Worm (Caenorhabditis elegans) whole organism, young adult: ENCODE results near the gene clec-22.

ENCODE experiments used
- B0035.1 ChIP-seq: sonication (generic microtip); optimal IDR thresholded peaks from 2 replicates; lab custom pipeline; 2016; ENCODE audit warnings: missing genetic modification characterization, mild to moderate bottlenecking, missing compliant biosample characterization, missing genotype, missing genetic modification reagents
- T26A5.8 ChIP-seq: sonication (generic microtip); optimal IDR thresholded peaks from 2 replicates; lab custom pipeline; 2016; ENCODE audit warnings: missing genetic modification characterization, missing compliant biosample characterization
- cebp-2 ChIP-seq: fragments of 200-800 bp; sonication (Bioruptor generic); IDR thresholded peaks from 2 replicates; pipeline ENCODE4 v1.3.6; 2022; ENCODE audit warnings: missing genetic modification characterization, missing compliant biosample characterization
- hsf-1 ChIP-seq: fragments of 200-800 bp; sonication (Bioruptor generic); IDR thresholded peaks from 2 replicates; pipeline ENCODE4 v1.3.6; 2022; ENCODE audit warnings: missing genetic modification reagents, missing genetic modification characterization, missing compliant biosample characterization
- sea-2 ChIP-seq: fragments of 200-800 bp; sonication (Bioruptor generic); IDR thresholded peaks from 2 replicates; pipeline ENCODE4 v1.3.6; 2022; ENCODE audit warnings: missing genetic modification characterization, missing compliant biosample characterization
- xnd-1 ChIP-seq: sonication (generic microtip); optimal IDR thresholded peaks from 2 replicates; lab custom pipeline; 2016; ENCODE audit warnings: missing genotype, missing genetic modification reagents, missing genetic modification characterization, missing compliant biosample characterization

- TF ChIP-seq sea-2 (GFP tag; lab: Robert Waterston, UW) (no peak), hsf-1 (GFP tag; lab: Robert Waterston, UW) (no peak), T26A5.8 (tag; lab: Kevin White, UChicago) (no peak), xnd-1 (tag; lab: Kevin White, UChicago) (no peak), B0035.1 (tag; lab: Kevin White, UChicago) (no peak), cebp-2 (GFP tag; lab: Robert Waterston, UW) (no peak)
Measured at ce11 chrV:16882260-16882918, 24.2 kb downstream of the clec-22 start, which contains the start of the genes F09C6.11 and F09C6.12.
